Worm (Caenorhabditis elegans) whole organism, L4/young adult: ENCODE results near the gene F10G2.2.

ENCODE experiments used
- dao-5 ChIP-seq: sonication (generic microtip); optimal IDR thresholded peaks from 2 replicates; lab custom pipeline; 2016; ENCODE audit warnings: missing genotype, missing genetic modification characterization, moderate library complexity, missing compliant biosample characterization
- him-1 ChIP-seq: sonication (generic microtip); optimal IDR thresholded peaks from 2 replicates; lab custom pipeline; 2016; ENCODE audit warnings: missing genotype, missing genetic modification reagents, missing genetic modification characterization, missing compliant biosample characterization

DNA sequence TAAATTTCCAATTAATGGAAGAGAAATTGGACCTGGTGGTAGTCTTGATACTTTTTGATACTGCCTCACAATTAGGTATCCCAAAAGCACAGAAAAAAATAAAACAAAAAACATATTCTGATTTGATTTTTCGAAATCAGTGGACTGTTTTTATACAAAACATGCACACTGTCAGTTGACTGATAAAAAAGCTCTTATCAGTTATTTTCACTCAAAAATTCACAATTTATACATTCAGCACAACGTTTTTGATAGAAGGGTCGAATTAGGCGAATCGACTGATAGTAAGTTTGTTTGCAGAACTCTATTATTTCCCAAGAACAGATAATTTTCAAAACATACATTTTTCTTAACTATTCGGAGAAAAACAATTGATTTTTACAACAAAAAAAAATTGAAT lies 33.1 kb downstream of the F10G2.2 start, which contains the start of gene cyp-35A2:
- TF ChIP-seq him-1 (no peak), dao-5 (tag; lab: Kevin White, UChicago) (no peak)
